Fruit fly (Drosophila melanogaster): ENCODE results near the gene CG13123.

- TF ChIP-seq psq (optimal IDR thresholded peaks at IDR 0.05): no peak
- TF ChIP-seq Sin3A (optimal IDR thresholded peaks at IDR 0.05): no peak
Observed at dm6 chr2L:9768735-9769134, 24.2 kb downstream of the CG13123 start, which contains the start of gene CG17633.

Data from Kc167 (cell line).